Fruit fly (Drosophila melanogaster): ENCODE measurements around the gene CG31937.

CG31937 gene

dm6 chr2L:1715699-1716333, 13.9 kb upstream of the CG31937 start, which contains the start of gene frtz (continued):
- no peak for TF ChIP-seq CG1602 (GFP tag; optimal IDR thresholded peaks at IDR 0.05)
- TF ChIP-seq CG18599 (GFP tag; optimal IDR thresholded peaks at IDR 0.05) = no peak
- TF ChIP-seq Taf1 (GFP tag; IDR thresholded peaks at IDR 0.05) = no peak
- TF ChIP-seq CG13775 (GFP tag; optimal IDR thresholded peaks at IDR 0.05) = no peak
- TF ChIP-seq YL-1 (GFP tag; optimal IDR thresholded peaks at IDR 0.05) = peak; percentile 69
- no peak for TF ChIP-seq hkb (optimal IDR thresholded peaks at IDR 0.05)
- TF ChIP-seq hkb (GFP tag; IDR thresholded peaks at IDR 0.05) = no peak
- TF ChIP-seq dpn (GFP tag; optimal IDR thresholded peaks at IDR 0.05) = peak in 1 of 2 experiments; percentile 44
- TF ChIP-seq CG4617 (GFP tag; optimal IDR thresholded peaks at IDR 0.05; ENCODE audit: borderline replicate concordance) = peak; percentile 53
- no peak for TF ChIP-seq bowl (GFP tag; IDR thresholded peaks at IDR 0.05)
- TF ChIP-seq CTCF (GFP tag; optimal IDR thresholded peaks at IDR 0.05) = peak; percentile 65
- TF ChIP-seq CG11695 (GFP tag; IDR thresholded peaks at IDR 0.05) = no peak
- no peak for TF ChIP-seq Blimp-1 (GFP tag; optimal IDR thresholded peaks at IDR 0.05)
- no peak for TF ChIP-seq CG4820 (GFP tag; optimal IDR thresholded peaks at IDR 0.05)
- no peak for TF ChIP-seq CG12071 (GFP tag; optimal IDR thresholded peaks at IDR 0.05)
- TF ChIP-seq NFAT (GFP tag; IDR thresholded peaks at IDR 0.05) = no peak
- no peak for TF ChIP-seq CG8765 (GFP tag; IDR thresholded peaks at IDR 0.05)
- TF ChIP-seq dimm (GFP tag; IDR thresholded peaks at IDR 0.05) = no peak
- no peak for TF ChIP-seq oc (tag; optimal IDR thresholded peaks at IDR 0.05)
- no peak for TF ChIP-seq Drgx (GFP tag; IDR thresholded peaks at IDR 0.05)
- no peak for TF ChIP-seq Ravus (GFP tag; IDR thresholded peaks at IDR 0.05)
- no peak for TF ChIP-seq zfh2 (GFP tag; optimal IDR thresholded peaks at IDR 0.05)
- TF ChIP-seq Trl (optimal IDR thresholded peaks at IDR 0.05) = no peak
- TF ChIP-seq Trl (GFP tag; optimal IDR thresholded peaks at IDR 0.05) = no peak
- TF ChIP-seq Rx (GFP tag; IDR thresholded peaks at IDR 0.05) = no peak
- no peak for TF ChIP-seq CG12219 (GFP tag; optimal IDR thresholded peaks at IDR 0.05)
- TF ChIP-seq sr (GFP tag; IDR thresholded peaks at IDR 0.05) = no peak
- no peak for TF ChIP-seq CG15696 (tag; optimal IDR thresholded peaks at IDR 0.05)
- TF ChIP-seq kah (GFP tag; optimal IDR thresholded peaks at IDR 0.05) = no peak
- peak; percentile 33 for TF ChIP-seq Dip3 (GFP tag; optimal IDR thresholded peaks at IDR 0.05)
- peak; percentile 3 for TF ChIP-seq CG17186 (GFP tag; optimal IDR thresholded peaks at IDR 0.05)
- no peak for TF ChIP-seq CG1603 (tag; optimal IDR thresholded peaks at IDR 0.05)
- TF ChIP-seq CG6765 (GFP tag; optimal IDR thresholded peaks at IDR 0.05) = no peak
- no peak; the same call in 1 of the 2 replicates for TF ChIP-seq CG31441 (GFP tag; IDR thresholded peaks at IDR 0.05)
- no peak for TF ChIP-seq run (tag; optimal IDR thresholded peaks at IDR 0.05)
- no peak for TF ChIP-seq Camta (GFP tag; optimal IDR thresholded peaks at IDR 0.05)
- TF ChIP-seq dati (GFP tag; IDR thresholded peaks at IDR 0.05) = no peak
- TF ChIP-seq onecut (GFP tag; IDR thresholded peaks at IDR 0.05) = no peak
- TF ChIP-seq CG3847 (GFP tag; IDR thresholded peaks at IDR 0.05) = peak; percentile 19; the same call in 1 of the 2 replicates
- peak; percentile 81 for TF ChIP-seq bbx (GFP tag; IDR thresholded peaks at IDR 0.05; ENCODE audit: partially characterized antibody)
- TF ChIP-seq Kr (GFP tag; optimal IDR thresholded peaks at IDR 0.05) = no peak
- TF ChIP-seq CG43689 (GFP tag; IDR thresholded peaks at IDR 0.05) = no peak
- no peak for TF ChIP-seq Fer1 (GFP tag; optimal IDR thresholded peaks at IDR 0.05)
- peak; percentile 18 for TF ChIP-seq bab2 (GFP tag; optimal IDR thresholded peaks at IDR 0.05)
- TF ChIP-seq CG34376 (GFP tag; optimal IDR thresholded peaks at IDR 0.05) = peak; percentile 80
- TF ChIP-seq nerfin-1 (tag; optimal IDR thresholded peaks at IDR 0.05) = no peak
- peak; percentile 62 for TF ChIP-seq Doc3 (GFP tag; IDR thresholded peaks at IDR 0.05; ENCODE audit: partially characterized antibody)
- TF ChIP-seq HLHmδ (GFP tag; optimal IDR thresholded peaks at IDR 0.05) = peak; percentile 3
- no peak for TF ChIP-seq D19A (tag; optimal IDR thresholded peaks at IDR 0.05)
- TF ChIP-seq Stat92E (GFP tag; optimal IDR thresholded peaks at IDR 0.05) = no peak
- no peak for TF ChIP-seq trh (GFP tag; optimal IDR thresholded peaks at IDR 0.05)
- TF ChIP-seq CG33213 (GFP tag; optimal IDR thresholded peaks at IDR 0.05) = peak; percentile 21

Data from whole organism, embryonic.